Fruit fly (Drosophila melanogaster) whole organism, embryonic: Measurements from ENCODE around the gene yellow-e2.

Experiments used
- Asciz ChIP-seq: fragments of 200-800 bp; sonication (Bioruptor generic); optimal IDR thresholded peaks from 2 replicates; lab custom pipeline; 2017; ENCODE audit warnings: missing biosample characterization, mild to moderate bottlenecking, missing genetic modification characterization, missing genetic modification reagents
- Atf3 ChIP-seq: fragments of 200-800 bp; sonication (Bioruptor generic); optimal IDR thresholded peaks from 3 replicates; lab custom pipeline; 2016; ENCODE audit warnings: missing biosample characterization, missing genetic modification characterization
- CG10147 ChIP-seq: fragments of 200-800 bp; sonication (Bioruptor generic); optimal IDR thresholded peaks from 2 replicates; lab custom pipeline; 2019; ENCODE audit warnings: missing biosample characterization, mild to moderate bottlenecking, missing genetic modification characterization, moderate library complexity
- CG12391 ChIP-seq: fragments of 200-800 bp; sonication (Bioruptor generic); optimal IDR thresholded peaks from 3 replicates; lab custom pipeline; 2018; ENCODE audit warnings: missing biosample characterization, mild to moderate bottlenecking, missing genetic modification characterization, moderate library complexity
- CG15514 ChIP-seq: fragments of 200-800 bp; sonication (Bioruptor generic); optimal IDR thresholded peaks from 3 replicates; lab custom pipeline; 2017; ENCODE audit warnings: missing biosample characterization, missing genetic modification characterization, mild to moderate bottlenecking, moderate library complexity, missing genetic modification reagents
- CG1603 ChIP-seq: fragments of 200-800 bp; sonication (Bioruptor generic); optimal IDR thresholded peaks from 2 replicates; lab custom pipeline; 2019; ENCODE audit warnings: missing biosample characterization, mild to moderate bottlenecking, missing genetic modification characterization, moderate library complexity
- CG2129 ChIP-seq: fragments of 200-800 bp; sonication (Bioruptor generic); IDR thresholded peaks from 2 replicates; pipeline ENCODE4 v1.3.6; 2022; ENCODE audit warnings: missing biosample characterization, missing genetic modification characterization; ENCODE audit not compliant: partially characterized antibody
- CG2202 ChIP-seq: fragments of 200-800 bp; sonication (Bioruptor generic); optimal IDR thresholded peaks from 2 replicates; lab custom pipeline; 2018; ENCODE audit warnings: missing biosample characterization, mild to moderate bottlenecking, missing genetic modification characterization
- CG2678 ChIP-seq: fragments of 200-800 bp; sonication (Bioruptor generic); optimal IDR thresholded peaks from 3 replicates; lab custom pipeline; 2019; ENCODE audit warnings: missing biosample characterization, mild to moderate bottlenecking, missing genetic modification characterization, moderate library complexity
- CG30403 ChIP-seq: fragments of 200-800 bp; sonication (Bioruptor generic); optimal IDR thresholded peaks from 3 replicates; lab custom pipeline; 2016; ENCODE audit warnings: missing biosample characterization, missing genetic modification characterization
- CG32772 ChIP-seq: fragments of 200-800 bp; sonication (Bioruptor generic); IDR thresholded peaks from 2 replicates; pipeline ENCODE4 v1.3.6; 2022; ENCODE audit warnings: missing biosample characterization, missing genetic modification characterization
- CG34224 ChIP-seq: fragments of 200-800 bp; sonication (Bioruptor generic); IDR thresholded peaks from 3 replicates; pipeline ENCODE4 v1.3.6; 2022; ENCODE audit warnings: missing biosample characterization, missing genetic modification characterization; ENCODE audit not compliant: partially characterized antibody
- CG4617 ChIP-seq: fragments of 200-800 bp; sonication (Bioruptor generic); optimal IDR thresholded peaks from 3 replicates; lab custom pipeline; 2016; ENCODE audit warnings: missing biosample characterization, missing genetic modification characterization, borderline replicate concordance
- CG5180 ChIP-seq: fragments of 200-800 bp; sonication (Bioruptor generic); optimal IDR thresholded peaks from 3 replicates; lab custom pipeline; 2017; ENCODE audit warnings: missing biosample characterization, missing genetic modification characterization, mild to moderate bottlenecking, moderate library complexity, missing genetic modification reagents
- CG7786 ChIP-seq: fragments of 200-800 bp; sonication (Bioruptor generic); optimal IDR thresholded peaks from 2 replicates; lab custom pipeline; 2016; ENCODE audit warnings: missing biosample characterization, missing genetic modification characterization
- CG7963 ChIP-seq: fragments of 200-800 bp; sonication (Bioruptor generic); IDR thresholded peaks from 3 replicates; pipeline ENCODE4 v1.3.6; 2022; ENCODE audit warnings: missing biosample characterization, missing genetic modification characterization; ENCODE audit not compliant: partially characterized antibody
- CG9876 ChIP-seq: fragments of 200-800 bp; sonication (Bioruptor generic); optimal IDR thresholded peaks from 2 replicates; lab custom pipeline; 2016; ENCODE audit warnings: missing biosample characterization, missing genetic modification characterization
- Camta ChIP-seq: fragments of 200-800 bp; sonication (Bioruptor generic); optimal IDR thresholded peaks from 2 replicates; lab custom pipeline; 2016; ENCODE audit warnings: missing biosample characterization, missing genetic modification characterization
- D ChIP-seq, 2 experiments: fragments of 200-800 bp in 1 of 2; fragments of >200 bp in 1 of 2; sonication (Bioruptor generic) in 1 of 2; optimal IDR thresholded peaks; 2 replicates in 1 of 2; 3 replicates in 1 of 2; lab custom pipeline; 2017; ENCODE audit warnings: mild to moderate bottlenecking in 1 of 2, missing biosample characterization in 1 of 2, missing genetic modification characterization in 1 of 2, missing genetic modification reagents in 1 of 2
- Dp ChIP-seq: fragments of 200-800 bp; sonication (Bioruptor generic); optimal IDR thresholded peaks from 2 replicates; lab custom pipeline; 2018; ENCODE audit warnings: missing biosample characterization, mild to moderate bottlenecking, missing genetic modification characterization, moderate library complexity
- E2f1 ChIP-seq: fragments of 200-800 bp; sonication (Bioruptor generic); IDR thresholded peaks from 2 replicates; pipeline ENCODE4 v1.3.6; 2022; ENCODE audit warnings: missing biosample characterization, missing genetic modification characterization
- HmgZ ChIP-seq: fragments of 200-800 bp; sonication (Bioruptor generic); optimal IDR thresholded peaks from 2 replicates; lab custom pipeline; 2018; ENCODE audit warnings: missing biosample characterization, mild to moderate bottlenecking, missing genetic modification characterization
- Jarid2 ChIP-seq: fragments of 200-800 bp; sonication (Bioruptor generic); optimal IDR thresholded peaks from 3 replicates; lab custom pipeline; 2017; ENCODE audit warnings: mild to moderate bottlenecking, missing biosample characterization, missing genetic modification reagents, missing genetic modification characterization
- Mrtf ChIP-seq: fragments of 200-800 bp; sonication (Bioruptor generic); IDR thresholded peaks from 3 replicates; pipeline ENCODE4 v1.3.6; 2022; ENCODE audit warnings: missing biosample characterization, missing genetic modification characterization
- Myb ChIP-seq: fragments of 200-800 bp; sonication (Bioruptor generic); optimal IDR thresholded peaks from 2 replicates; lab custom pipeline; 2016; ENCODE audit warnings: missing biosample characterization, missing genetic modification characterization
- Pdp1 ChIP-seq, 2 experiments: fragments of 200-800 bp; sonication (Bioruptor generic); optimal IDR thresholded peaks; 3 replicates each; lab custom pipeline; 2016; ENCODE audit warnings: missing biosample characterization in 2 of 2, missing genetic modification characterization in 2 of 2, mild to moderate bottlenecking in 1 of 2, moderate library complexity in 1 of 2
- Sox102F ChIP-seq: fragments of 200-800 bp; sonication (Bioruptor generic); optimal IDR thresholded peaks from 2 replicates; lab custom pipeline; 2018; ENCODE audit warnings: missing biosample characterization, mild to moderate bottlenecking, missing genetic modification characterization, moderate library complexity
- Tbp ChIP-seq: fragments of >200 bp; optimal IDR thresholded peaks from 2 replicates; lab custom pipeline; 2018; ENCODE audit warnings: missing biosample characterization, missing genetic modification characterization
- cg ChIP-seq: fragments of 200-800 bp; sonication (Bioruptor generic); optimal IDR thresholded peaks from 3 replicates; lab custom pipeline; 2019; ENCODE audit warnings: missing biosample characterization, mild to moderate bottlenecking, missing genetic modification characterization, moderate library complexity
- crc ChIP-seq: fragments of 200-800 bp; sonication (Bioruptor generic); optimal IDR thresholded peaks from 2 replicates; lab custom pipeline; 2016; ENCODE audit warnings: missing biosample characterization, missing genetic modification characterization
- dpn ChIP-seq, 2 experiments: fragments of 200-800 bp; sonication (Bioruptor generic); optimal IDR thresholded peaks; 3 replicates each; lab custom pipeline; 2016; ENCODE audit warnings: missing biosample characterization in 2 of 2, missing genetic modification characterization in 2 of 2
- eve ChIP-seq, 2 experiments: fragments of >200 bp; optimal IDR thresholded peaks; 2 replicates each; lab custom pipeline; 2017; ENCODE audit warnings: missing biosample characterization in 2 of 2, missing genetic modification characterization in 2 of 2
- gro ChIP-seq: fragments of 200-800 bp; sonication (Bioruptor generic); optimal IDR thresholded peaks from 2 replicates; lab custom pipeline; 2016; ENCODE audit warnings: missing biosample characterization, missing genetic modification characterization
- hbn ChIP-seq: fragments of 200-800 bp; sonication (Bioruptor generic); IDR thresholded peaks from 2 replicates; pipeline ENCODE4 v1.3.6; 2022; ENCODE audit warnings: missing biosample characterization, missing genetic modification characterization; ENCODE audit not compliant: partially characterized antibody
- ken ChIP-seq: fragments of 200-800 bp; sonication (Bioruptor generic); IDR thresholded peaks from 3 replicates; pipeline ENCODE4 v1.3.6; 2022; ENCODE audit warnings: missing biosample characterization, missing genetic modification characterization
- lola ChIP-seq, 3 experiments: fragments of >200 bp in 2 of 3; fragments of 200-800 bp in 1 of 3; sonication (Bioruptor generic) in 1 of 3; optimal IDR thresholded peaks; 2 replicates each; lab custom pipeline; 2017 to 2019; ENCODE audit warnings: missing biosample characterization in 3 of 3, missing genetic modification characterization in 3 of 3, mild to moderate bottlenecking in 1 of 3, moderate library complexity in 1 of 3
- nmo ChIP-seq: fragments of 200-800 bp; sonication (Bioruptor generic); optimal IDR thresholded peaks from 2 replicates; lab custom pipeline; 2018; ENCODE audit warnings: missing biosample characterization, mild to moderate bottlenecking, missing genetic modification characterization, moderate library complexity
- pum ChIP-seq: fragments of 200-800 bp; sonication (Bioruptor generic); optimal IDR thresholded peaks from 2 replicates; lab custom pipeline; 2016; ENCODE audit warnings: missing biosample characterization, missing genetic modification characterization
- rib ChIP-seq: fragments of 200-800 bp; sonication (Bioruptor generic); IDR thresholded peaks from 2 replicates; pipeline ENCODE4 v1.3.6; 2022; ENCODE audit warnings: missing biosample characterization, missing genetic modification characterization
- row ChIP-seq: fragments of 200-800 bp; sonication (Bioruptor generic); IDR thresholded peaks from 3 replicates; pipeline ENCODE4 v1.3.6; 2022; ENCODE audit warnings: missing biosample characterization, missing genetic modification characterization
- sens ChIP-seq: fragments of 200-800 bp; sonication (Bioruptor generic); peaks from one replicate; lab custom pipeline; 2016; ENCODE audit warnings: missing biosample characterization, missing genetic modification characterization
- sisA ChIP-seq: fragments of 200-800 bp; sonication (Bioruptor generic); IDR thresholded peaks from 2 replicates; pipeline ENCODE4 v1.3.6; 2022; ENCODE audit warnings: missing biosample characterization, missing genetic modification characterization
- so ChIP-seq: fragments of 200-800 bp; sonication (Bioruptor generic); IDR thresholded peaks from 3 replicates; pipeline ENCODE4 v1.3.6; 2022; ENCODE audit warnings: missing biosample characterization, missing genetic modification characterization
- sr ChIP-seq: fragments of 200-800 bp; sonication (Bioruptor generic); IDR thresholded peaks from 3 replicates; pipeline ENCODE4 v1.3.6; 2022; ENCODE audit warnings: missing biosample characterization, missing genetic modification characterization
- stwl ChIP-seq: fragments of 200-800 bp; sonication (Bioruptor generic); optimal IDR thresholded peaks from 3 replicates; lab custom pipeline; 2018; ENCODE audit warnings: missing biosample characterization, mild to moderate bottlenecking, missing genetic modification characterization, moderate library complexity
- tx ChIP-seq: fragments of 200-800 bp; sonication (Bioruptor generic); optimal IDR thresholded peaks from 2 replicates; lab custom pipeline; 2016; ENCODE audit warnings: missing biosample characterization, missing genetic modification characterization
- unc-4 ChIP-seq: fragments of 200-800 bp; sonication (Bioruptor generic); IDR thresholded peaks from 2 replicates; pipeline ENCODE4 v1.3.6; 2022; ENCODE audit warnings: missing biosample characterization, missing genetic modification characterization; ENCODE audit not compliant: partially characterized antibody
- zen2 ChIP-seq: fragments of 200-800 bp; sonication (Bioruptor generic); IDR thresholded peaks from 3 replicates; pipeline ENCODE4 v1.3.6; 2022; ENCODE audit warnings: missing biosample characterization, missing genetic modification characterization; ENCODE audit not compliant: partially characterized antibody

Gene yellow-e2

DNA sequence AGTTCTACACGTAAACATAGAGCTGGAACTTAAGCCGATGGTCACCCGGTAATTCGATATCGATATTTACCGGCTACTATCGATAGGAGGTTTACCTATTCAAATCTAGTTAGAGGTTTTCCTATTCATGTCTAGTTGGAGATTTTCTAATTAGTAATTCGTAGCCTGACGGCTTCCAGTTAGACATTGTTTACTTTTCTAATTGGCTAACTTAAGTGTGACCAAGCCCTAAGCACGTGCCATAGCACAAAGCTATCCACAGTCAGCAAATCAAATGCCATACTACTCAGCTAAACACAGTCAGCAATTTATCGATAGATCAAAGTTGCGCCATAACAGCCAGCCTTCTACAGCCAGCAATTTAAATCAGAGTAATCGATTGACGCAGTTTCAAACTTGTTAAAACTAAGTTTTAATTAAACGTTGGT, 3.8 kb downstream of the yellow-e2 start, which contains the start of gene Dpm3 (continued):
- TF ChIP-seq eve (GFP tag; optimal IDR thresholded peaks at IDR 0.05; lab: Kevin White, UChicago): no peak
- peak; percentile 23 for TF ChIP-seq Atf3
- TF ChIP-seq CG30403 (GFP tag; lab: Kevin White, UChicago): peak; percentile 19
- peak; percentile 87 for TF ChIP-seq CG34224
- TF ChIP-seq so (GFP tag; lab: Robert Waterston, UW): 0 out of 3 replicates have a peak, but pooled peaks have one; percentile 22
- TF ChIP-seq D (optimal IDR thresholded peaks at IDR 0.05; lab: Kevin White, UChicago): no peak
- no peak for TF ChIP-seq D (GFP tag; optimal IDR thresholded peaks at IDR 0.05; lab: Kevin White, UChicago)
- TF ChIP-seq CG1603 (tag; lab: Kevin White, UChicago): peak; percentile 86
- TF ChIP-seq Myb (GFP tag; lab: Kevin White, UChicago): peak; percentile 97
- TF ChIP-seq HmgZ (tag; lab: Kevin White, UChicago): peak; percentile 77
- TF ChIP-seq CG5180 (GFP tag; lab: Kevin White, UChicago): no peak
- peak; percentile 96 for TF ChIP-seq stwl (tag; lab: Kevin White, UChicago)
- TF ChIP-seq Tbp: no peak
- TF ChIP-seq CG2678: peak; percentile 18
- peak; percentile 15 for TF ChIP-seq tx (GFP tag; lab: Kevin White, UChicago)
- peak; percentile 60 for TF ChIP-seq CG4617 (GFP tag; lab: Kevin White, UChicago)
- TF ChIP-seq ken (GFP tag; lab: Robert Waterston, UW): peak; percentile 51; the same call in 1 of the 3 replicates
- no peak for TF ChIP-seq lola (GFP tag; optimal IDR thresholded peaks at IDR 0.05; lab: Kevin White, UChicago)
- no peak for TF ChIP-seq sr (GFP tag; lab: Robert Waterston, UW)
- no peak for TF ChIP-seq Mrtf (GFP tag; lab: Robert Waterston, UW)
- peak; percentile 56 to 65 for TF ChIP-seq dpn (GFP tag; optimal IDR thresholded peaks at IDR 0.05; lab: Kevin White, UChicago)
- peak; percentile 26 for TF ChIP-seq gro
- peak; percentile 40 for TF ChIP-seq CG7786
- 0 out of 2 replicates have a peak, but pooled peaks have one; percentile 20 for TF ChIP-seq sisA (GFP tag; lab: Robert Waterston, UW)
- peak; percentile 32; the same call in 1 of the 2 replicates for TF ChIP-seq E2f1
- peak; percentile 97 for TF ChIP-seq Dp
- peak; percentile 13 for TF ChIP-seq Sox102F (GFP tag; lab: Kevin White, UChicago)
- TF ChIP-seq CG9876: peak; percentile 57
- TF ChIP-seq Asciz (GFP tag; lab: Kevin White, UChicago): no peak
- TF ChIP-seq CG12391 (tag; lab: Kevin White, UChicago): peak; percentile 58
- TF ChIP-seq CG7963 (GFP tag; lab: Robert Waterston, UW): peak; percentile 73; the same call in 2 of the 3 replicates
- TF ChIP-seq Pdp1 (GFP tag; optimal IDR thresholded peaks at IDR 0.05; lab: Kevin White, UChicago): peak in 1 of 2 experiments; percentile 57
- no peak for TF ChIP-seq CG32772
- peak; percentile 86 for TF ChIP-seq sens (GFP tag; lab: Kevin White, UChicago)
- peak; percentile 0 for TF ChIP-seq CG2202 (tag; lab: Kevin White, UChicago)
- no peak for TF ChIP-seq rib (GFP tag; lab: Robert Waterston, UW)
- peak; percentile 84 for TF ChIP-seq zen2
- TF ChIP-seq Jarid2: no peak
- TF ChIP-seq CG15514 (GFP tag; lab: Kevin White, UChicago): peak; percentile 58
- peak; percentile 60 for TF ChIP-seq row (GFP tag; lab: Robert Waterston, UW)
- TF ChIP-seq CG2129: peak; percentile 82
- TF ChIP-seq CG10147 (GFP tag; lab: Kevin White, UChicago): peak; percentile 57
- no peak for TF ChIP-seq crc (GFP tag; lab: Kevin White, UChicago)
- peak; percentile 74 for TF ChIP-seq nmo
- no peak for TF ChIP-seq cg (GFP tag; lab: Kevin White, UChicago)
- peak; percentile 90 for TF ChIP-seq unc-4 (GFP tag; lab: Robert Waterston, UW)
- TF ChIP-seq hbn (GFP tag; lab: Robert Waterston, UW): peak; percentile 94
- peak; percentile 41 for TF ChIP-seq pum (GFP tag; lab: Kevin White, UChicago)
- peak; percentile 60 for TF ChIP-seq Camta (GFP tag; lab: Kevin White, UChicago)
